Fruit fly (Drosophila melanogaster) whole organism, embryonic: ENCODE data around the gene h-cup.

ENCODE experiments used
- CG1024 ChIP-seq: fragments of 200-800 bp; sonication (Bioruptor generic); IDR thresholded peaks from 2 replicates; pipeline ENCODE4 v1.3.6; 2022; ENCODE audit warnings: missing biosample characterization, missing genetic modification characterization
- CG10543 ChIP-seq: fragments of 200-800 bp; sonication (Bioruptor generic); optimal IDR thresholded peaks from 3 replicates; lab custom pipeline; 2017; ENCODE audit warnings: missing biosample characterization, mild to moderate bottlenecking, missing genetic modification characterization, moderate library complexity
- CG10959 ChIP-seq: fragments of 200-800 bp; sonication (Bioruptor generic); IDR thresholded peaks from 2 replicates; pipeline ENCODE4 v1.3.6; 2022; ENCODE audit warnings: missing biosample characterization, missing genetic modification characterization
- CG14014 ChIP-seq: fragments of 200-800 bp; sonication (Bioruptor generic); IDR thresholded peaks from 2 replicates; pipeline ENCODE4 v1.3.6; 2022; ENCODE audit warnings: missing biosample characterization, missing genetic modification characterization
- CG15696 ChIP-seq: fragments of 200-800 bp; sonication (Bioruptor generic); optimal IDR thresholded peaks from 2 replicates; lab custom pipeline; 2019; ENCODE audit warnings: missing biosample characterization, mild to moderate bottlenecking, missing genetic modification characterization, moderate library complexity
- CG18476 ChIP-seq: fragments of 200-800 bp; sonication (Bioruptor generic); optimal IDR thresholded peaks from 2 replicates; lab custom pipeline; 2016; ENCODE audit warnings: missing biosample characterization, mild to moderate bottlenecking, missing genetic modification characterization
- CG31224 ChIP-seq: fragments of 200-800 bp; sonication (Bioruptor generic); IDR thresholded peaks from 2 replicates; pipeline ENCODE4 v1.3.6; 2022; ENCODE audit warnings: missing biosample characterization, missing genetic modification characterization
- CG3163 ChIP-seq: fragments of 200-800 bp; sonication (Bioruptor generic); optimal IDR thresholded peaks from 3 replicates; lab custom pipeline; 2016; ENCODE audit warnings: missing biosample characterization, missing genetic modification characterization
- CG32532 ChIP-seq: fragments of 200-800 bp; sonication (Bioruptor generic); IDR thresholded peaks from 2 replicates; pipeline ENCODE4 v1.3.6; 2022; ENCODE audit warnings: missing biosample characterization, missing genetic modification characterization
- CG34376 ChIP-seq: fragments of 200-800 bp; sonication (Bioruptor generic); optimal IDR thresholded peaks from 2 replicates; lab custom pipeline; 2018; ENCODE audit warnings: missing biosample characterization, mild to moderate bottlenecking, missing genetic modification characterization
- CG34422 ChIP-seq: fragments of 200-800 bp; sonication (Bioruptor generic); IDR thresholded peaks from 3 replicates; pipeline ENCODE4 v1.3.6; 2022; ENCODE audit warnings: missing biosample characterization, missing genetic modification characterization
- CG42726 ChIP-seq: fragments of 200-800 bp; sonication (Bioruptor generic); IDR thresholded peaks from 2 replicates; pipeline ENCODE4 v1.3.6; 2022; ENCODE audit warnings: missing biosample characterization, missing genetic modification characterization; ENCODE audit not compliant: partially characterized antibody
- CG4730 ChIP-seq: fragments of 200-800 bp; sonication (Bioruptor generic); IDR thresholded peaks from 2 replicates; pipeline ENCODE4 v1.3.6; 2022; ENCODE audit warnings: missing biosample characterization, missing genetic modification characterization
- CG6854 ChIP-seq: fragments of 200-800 bp; sonication (Bioruptor generic); optimal IDR thresholded peaks from 3 replicates; lab custom pipeline; 2017; ENCODE audit warnings: missing biosample characterization, mild to moderate bottlenecking, missing genetic modification characterization
- CG7271 ChIP-seq: fragments of 200-800 bp; sonication (Bioruptor generic); optimal IDR thresholded peaks from 2 replicates; lab custom pipeline; 2018; ENCODE audit warnings: missing biosample characterization, mild to moderate bottlenecking, missing genetic modification characterization, moderate library complexity
- CG8359 ChIP-seq: fragments of 200-800 bp; sonication (Bioruptor generic); optimal IDR thresholded peaks from 2 replicates; lab custom pipeline; 2017; ENCODE audit warnings: missing biosample characterization, mild to moderate bottlenecking, missing genetic modification characterization, borderline replicate concordance
- Camta ChIP-seq: fragments of 200-800 bp; sonication (Bioruptor generic); optimal IDR thresholded peaks from 2 replicates; lab custom pipeline; 2016; ENCODE audit warnings: missing biosample characterization, missing genetic modification characterization
- CrebB ChIP-seq: fragments of 200-800 bp; sonication (Bioruptor generic); optimal IDR thresholded peaks from 3 replicates; lab custom pipeline; 2018; ENCODE audit warnings: missing biosample characterization, mild to moderate bottlenecking, missing genetic modification characterization
- Dfd ChIP-seq, 2 experiments: fragments of >200 bp; optimal IDR thresholded peaks; 2 replicates each; lab custom pipeline; 2017; ENCODE audit warnings: missing biosample characterization in 2 of 2, missing genetic modification characterization in 2 of 2
- Eip74EF ChIP-seq, 2 experiments: fragments of 200-800 bp in 1 of 2; fragments of >200 bp in 1 of 2; sonication (Bioruptor generic) in 1 of 2; optimal IDR thresholded peaks; 2 replicates each; lab custom pipeline; 2017 to 2019; ENCODE audit warnings: missing biosample characterization in 2 of 2, missing genetic modification characterization in 2 of 2, mild to moderate bottlenecking in 1 of 2, moderate library complexity in 1 of 2
- Gug ChIP-seq: fragments of 200-800 bp; sonication (Bioruptor generic); IDR thresholded peaks from 4 replicates; pipeline ENCODE4 v1.3.6; 2022; ENCODE audit warnings: missing biosample characterization, missing genetic modification characterization
- MTF-1 ChIP-seq: fragments of 200-800 bp; sonication (Bioruptor generic); optimal IDR thresholded peaks from 2 replicates; lab custom pipeline; 2018; ENCODE audit warnings: missing biosample characterization, mild to moderate bottlenecking, missing genetic modification characterization, borderline replicate concordance
- Med ChIP-seq: fragments of 200-800 bp; sonication (Bioruptor generic); peaks from one replicate; lab custom pipeline; 2016; ENCODE audit warnings: missing biosample characterization, missing genetic modification characterization, mild to moderate bottlenecking, inconsistent platforms, moderate library complexity
- Myb ChIP-seq: fragments of 200-800 bp; sonication (Bioruptor generic); optimal IDR thresholded peaks from 2 replicates; lab custom pipeline; 2016; ENCODE audit warnings: missing biosample characterization, missing genetic modification characterization
- Nf-YA ChIP-seq: fragments of 200-800 bp; sonication (Bioruptor generic); IDR thresholded peaks from 2 replicates; pipeline ENCODE4 v1.3.6; 2022; ENCODE audit warnings: missing biosample characterization, missing genetic modification characterization
- Oli ChIP-seq: fragments of 200-800 bp; sonication (Bioruptor generic); optimal IDR thresholded peaks from 2 replicates; lab custom pipeline; 2018; ENCODE audit warnings: missing biosample characterization, mild to moderate bottlenecking, missing genetic modification characterization, moderate library complexity
- Ravus ChIP-seq: fragments of 200-800 bp; sonication (Bioruptor generic); IDR thresholded peaks from 2 replicates; pipeline ENCODE4 v1.3.6; 2022; ENCODE audit warnings: missing biosample characterization, missing genetic modification characterization
- chm ChIP-seq: fragments of 200-800 bp; sonication (Bioruptor generic); IDR thresholded peaks from 2 replicates; pipeline ENCODE4 v1.3.6; 2022; ENCODE audit warnings: missing biosample characterization, missing genetic modification characterization
- dan ChIP-seq: fragments of 200-800 bp; sonication (Bioruptor generic); IDR thresholded peaks from 2 replicates; pipeline ENCODE4 v1.3.6; 2022; ENCODE audit warnings: missing biosample characterization, missing genetic modification characterization
- esg ChIP-seq: fragments of 200-800 bp; sonication (Bioruptor generic); conservative IDR thresholded peaks from 2 replicates; pipeline ENCODE4 v1.3.6; 2022; ENCODE audit warnings: missing biosample characterization, missing genetic modification characterization
- fd102C ChIP-seq: fragments of 200-800 bp; sonication (Bioruptor generic); optimal IDR thresholded peaks from 2 replicates; lab custom pipeline; 2018; ENCODE audit warnings: missing biosample characterization, mild to moderate bottlenecking, missing genetic modification characterization, moderate library complexity
- gcm2 ChIP-seq: fragments of 200-800 bp; sonication (Bioruptor generic); optimal IDR thresholded peaks from 2 replicates; lab custom pipeline; 2016; ENCODE audit warnings: missing biosample characterization, missing genetic modification characterization
- gfzf ChIP-seq: fragments of 200-800 bp; sonication (Bioruptor generic); optimal IDR thresholded peaks from 2 replicates; lab custom pipeline; 2016; ENCODE audit warnings: missing biosample characterization, mild to moderate bottlenecking, missing genetic modification characterization, moderate library complexity
- h ChIP-seq: fragments of >200 bp; optimal IDR thresholded peaks from 2 replicates; lab custom pipeline; 2017
- hbn ChIP-seq: fragments of 200-800 bp; sonication (Bioruptor generic); IDR thresholded peaks from 2 replicates; pipeline ENCODE4 v1.3.6; 2022; ENCODE audit warnings: missing biosample characterization, missing genetic modification characterization; ENCODE audit not compliant: partially characterized antibody
- jigr1 ChIP-seq: fragments of 200-800 bp; sonication (Bioruptor generic); IDR thresholded peaks from 3 replicates; pipeline ENCODE4 v1.3.6; 2022; ENCODE audit warnings: missing biosample characterization, missing genetic modification characterization
- kah ChIP-seq: fragments of 200-800 bp; sonication (Bioruptor generic); optimal IDR thresholded peaks from 2 replicates; lab custom pipeline; 2018; ENCODE audit warnings: missing biosample characterization, mild to moderate bottlenecking, missing genetic modification characterization
- nerfin-2 ChIP-seq: fragments of 200-800 bp; sonication (Bioruptor generic); IDR thresholded peaks from 2 replicates; pipeline ENCODE4 v1.3.6; 2022; ENCODE audit warnings: missing biosample characterization, missing genetic modification characterization; ENCODE audit not compliant: partially characterized antibody
- nmo ChIP-seq: fragments of 200-800 bp; sonication (Bioruptor generic); optimal IDR thresholded peaks from 2 replicates; lab custom pipeline; 2018; ENCODE audit warnings: missing biosample characterization, mild to moderate bottlenecking, missing genetic modification characterization, moderate library complexity
- otp ChIP-seq: fragments of 200-800 bp; sonication (Bioruptor generic); IDR thresholded peaks from 3 replicates; pipeline ENCODE4, ENCODE4 v1.3.6; 2022; ENCODE audit warnings: missing biosample characterization, missing genetic modification characterization
- ro ChIP-seq: fragments of 200-800 bp; sonication (Bioruptor generic); IDR thresholded peaks from 2 replicates; pipeline ENCODE4 v1.3.6; 2022; ENCODE audit warnings: missing biosample characterization, missing genetic modification characterization
- row ChIP-seq: fragments of 200-800 bp; sonication (Bioruptor generic); IDR thresholded peaks from 3 replicates; pipeline ENCODE4 v1.3.6; 2022; ENCODE audit warnings: missing biosample characterization, missing genetic modification characterization
- sd ChIP-seq: fragments of 200-800 bp; sonication (Bioruptor generic); optimal IDR thresholded peaks from 3 replicates; lab custom pipeline; 2018; ENCODE audit warnings: missing biosample characterization, mild to moderate bottlenecking, missing genetic modification characterization, moderate library complexity
- sug ChIP-seq: fragments of 200-800 bp; optimal IDR thresholded peaks from 2 replicates; lab custom pipeline; 2019; ENCODE audit warnings: missing biosample characterization, mild to moderate bottlenecking, missing genetic modification characterization, moderate library complexity
- tgo ChIP-seq: fragments of 200-800 bp; sonication (Bioruptor generic); IDR thresholded peaks from 3 replicates; pipeline ENCODE4 v1.3.6; 2022; ENCODE audit warnings: missing biosample characterization, missing genetic modification characterization
- unc-4 ChIP-seq: fragments of 200-800 bp; sonication (Bioruptor generic); IDR thresholded peaks from 2 replicates; pipeline ENCODE4 v1.3.6; 2022; ENCODE audit warnings: missing biosample characterization, missing genetic modification characterization; ENCODE audit not compliant: partially characterized antibody
- wdn ChIP-seq: fragments of 200-800 bp; sonication (Bioruptor generic); IDR thresholded peaks from 2 replicates; pipeline ENCODE4 v1.3.6; 2022; ENCODE audit warnings: missing biosample characterization, missing genetic modification characterization

Gene h-cup

dm6 chr3R:15342432-15342925 lies 40.3 kb downstream of the h-cup start (continued):
- TF ChIP-seq MTF-1 (GFP tag; lab: Kevin White, UChicago) = no peak
- TF ChIP-seq CG4730 (GFP tag; lab: Robert Waterston, UW) = 0 out of 2 replicates have a peak, but pooled peaks have one; percentile 5
- TF ChIP-seq nmo = no peak
- TF ChIP-seq CG7271 (tag; lab: Kevin White, UChicago) = no peak
- TF ChIP-seq hbn = no peak
- TF ChIP-seq sug = no peak
- TF ChIP-seq Gug (GFP tag; lab: Robert Waterston, UW) = peak; percentile 9; the same call in 2 of the 4 replicates
- no peak for TF ChIP-seq Myb
- no peak for TF ChIP-seq Oli (tag; lab: Kevin White, UChicago)
- TF ChIP-seq CG34422 = peak; percentile 70; the same call in 1 of the 3 replicates
- no peak for TF ChIP-seq h (lab: Kevin White, UChicago)
- no peak for TF ChIP-seq CG18476 (GFP tag; lab: Kevin White, UChicago)
- no peak for TF ChIP-seq dan (GFP tag; lab: Robert Waterston, UW)
- no peak for TF ChIP-seq CG3163 (GFP tag; lab: Kevin White, UChicago)
- no peak for TF ChIP-seq nerfin-2 (GFP tag; lab: Robert Waterston, UW)
- peak; percentile 25; the same call in 2 of the 3 replicates for TF ChIP-seq tgo (GFP tag; lab: Robert Waterston, UW)
- no peak for TF ChIP-seq sd (tag; lab: Kevin White, UChicago)
- 0 out of 2 replicates have a peak, but pooled peaks have one; percentile 44 for TF ChIP-seq CG10959
- no peak for TF ChIP-seq CG14014 (GFP tag; lab: Robert Waterston, UW)
- no peak for TF ChIP-seq CG15696 (tag; lab: Kevin White, UChicago)
- peak; percentile 12; the same call in 1 of the 3 replicates for TF ChIP-seq row
- TF ChIP-seq Med (GFP tag; lab: Kevin White, UChicago) = peak; percentile 40
- TF ChIP-seq CG1024 = no peak
- no peak for TF ChIP-seq Eip74EF (GFP tag; optimal IDR thresholded peaks at IDR 0.05; lab: Kevin White, UChicago)
- TF ChIP-seq CG31224 = peak; percentile 16; the same call in 1 of the 2 replicates
- TF ChIP-seq Nf-YA (GFP tag; lab: Robert Waterston, UW) = no peak
- no peak for TF ChIP-seq CrebB (tag; lab: Kevin White, UChicago)
- no peak for TF ChIP-seq jigr1
- TF ChIP-seq CG10543 (GFP tag; lab: Kevin White, UChicago) = no peak
- no peak for TF ChIP-seq otp (GFP tag; lab: Robert Waterston, UW)
- no peak for TF ChIP-seq kah (GFP tag; lab: Kevin White, UChicago)
- TF ChIP-seq unc-4 (GFP tag; lab: Robert Waterston, UW) = no peak
- TF ChIP-seq chm = peak; percentile 23; the same call in 1 of the 2 replicates
- no peak for TF ChIP-seq CG6854 (GFP tag; lab: Kevin White, UChicago)
- TF ChIP-seq CG32532 (GFP tag; lab: Robert Waterston, UW) = peak; percentile 18; the same call in 1 of the 2 replicates
- TF ChIP-seq Dfd (GFP tag; optimal IDR thresholded peaks at IDR 0.05; lab: Kevin White, UChicago) = no peak
- TF ChIP-seq Camta = no peak
- TF ChIP-seq gfzf (GFP tag; lab: Kevin White, UChicago) = no peak
- TF ChIP-seq gcm2 (GFP tag; lab: Kevin White, UChicago) = no peak
- TF ChIP-seq CG42726 (GFP tag; lab: Robert Waterston, UW) = no peak
- TF ChIP-seq esg (GFP tag; lab: Robert Waterston, UW) = peak; percentile 34; the same call in 1 of the 2 replicates
- no peak for TF ChIP-seq wdn (GFP tag; lab: Robert Waterston, UW)
- no peak for TF ChIP-seq CG34376 (GFP tag; lab: Kevin White, UChicago)
- TF ChIP-seq fd102C (GFP tag; lab: Kevin White, UChicago) = no peak
- TF ChIP-seq ro (GFP tag; lab: Robert Waterston, UW) = no peak
- no peak for TF ChIP-seq CG8359 (GFP tag; lab: Kevin White, UChicago)
- no peak for TF ChIP-seq Ravus (GFP tag; lab: Robert Waterston, UW)
